Fruit fly (Drosophila melanogaster) whole organism, prepupa: ENCODE data around the gene RpS7.
A peak's percentile ranks its signal among the peaks of the same experiment; 100 is the strongest.

Source experiments
- CG11294 ChIP-seq: fragments of 200-800 bp; sonication (Bioruptor generic); IDR thresholded peaks from 2 replicates; pipeline ENCODE4 v1.3.6; 2022; ENCODE audit warnings: missing biosample characterization, missing genetic modification characterization
- CG11762 ChIP-seq: fragments of 200-800 bp; sonication (Bioruptor generic); optimal IDR thresholded peaks from 3 replicates; lab custom pipeline; 2016; ENCODE audit warnings: missing biosample characterization, missing genetic modification characterization; ENCODE audit not compliant: insufficient read depth
- CG11902 ChIP-seq: fragments of 200-800 bp; sonication (Bioruptor generic); optimal IDR thresholded peaks from 3 replicates; lab custom pipeline; 2016; ENCODE audit warnings: missing biosample characterization, missing genetic modification characterization
- CG3032 ChIP-seq: fragments of 200-800 bp; optimal IDR thresholded peaks from 2 replicates; lab custom pipeline; 2019; ENCODE audit warnings: missing biosample characterization, mild to moderate bottlenecking, missing genetic modification characterization, moderate library complexity
- CG31627 ChIP-seq: fragments of 200-800 bp; sonication (Bioruptor generic); optimal IDR thresholded peaks from 3 replicates; lab custom pipeline; 2016; ENCODE audit warnings: missing biosample characterization, missing genetic modification characterization
- CG8319 ChIP-seq: fragments of 200-800 bp; sonication (Bioruptor generic); optimal IDR thresholded peaks from 3 replicates; lab custom pipeline; 2016; ENCODE audit warnings: missing biosample characterization, missing genetic modification characterization
- CG8632 ChIP-seq: fragments of 200-800 bp; sonication (Bioruptor generic); optimal IDR thresholded peaks from 3 replicates; lab custom pipeline; 2016; ENCODE audit warnings: missing biosample characterization, missing genetic modification characterization
- Eip75B ChIP-seq: fragments of 200-800 bp; sonication (Bioruptor generic); optimal IDR thresholded peaks from 3 replicates; lab custom pipeline; 2016; ENCODE audit warnings: missing biosample characterization, missing genetic modification characterization
- Eip78C ChIP-seq: fragments of 200-800 bp; sonication (Bioruptor generic); peaks from one replicate; lab custom pipeline; 2016; ENCODE audit warnings: missing biosample characterization, missing genetic modification characterization
- Eip93F ChIP-seq: fragments of 200-800 bp; sonication (Bioruptor generic); optimal IDR thresholded peaks from 2 replicates; lab custom pipeline; 2016; ENCODE audit warnings: missing biosample characterization, mild to moderate bottlenecking, missing genetic modification characterization
- Hr38 ChIP-seq: sonication (Bioruptor generic); optimal IDR thresholded peaks from 2 replicates; lab custom pipeline; 2016; ENCODE audit warnings: missing biosample characterization, missing genetic modification characterization
- Hr39 ChIP-seq: fragments of 200-800 bp; sonication (Bioruptor generic); optimal IDR thresholded peaks from 2 replicates; lab custom pipeline; 2016; ENCODE audit warnings: missing biosample characterization, missing genetic modification characterization
- Hr4 ChIP-seq: fragments of 200-800 bp; sonication (Bioruptor generic); optimal IDR thresholded peaks from 3 replicates; lab custom pipeline; 2016; ENCODE audit warnings: missing biosample characterization, missing genetic modification characterization
- Lpt ChIP-seq: fragments of 200-800 bp; sonication (Bioruptor generic); optimal IDR thresholded peaks from 3 replicates; lab custom pipeline; 2016; ENCODE audit warnings: missing biosample characterization, missing genetic modification characterization
- Met ChIP-seq: fragments of 200-800 bp; sonication (Bioruptor generic); optimal IDR thresholded peaks from 3 replicates; lab custom pipeline; 2016; ENCODE audit warnings: missing biosample characterization, missing genetic modification characterization
- OdsH ChIP-seq: fragments of 200-800 bp; sonication (Bioruptor generic); optimal IDR thresholded peaks from 3 replicates; lab custom pipeline; 2016; ENCODE audit warnings: missing biosample characterization, missing genetic modification characterization
- Smox ChIP-seq: fragments of 200-800 bp; sonication (Bioruptor generic); optimal IDR thresholded peaks from 3 replicates; lab custom pipeline; 2016; ENCODE audit warnings: missing biosample characterization, missing genetic modification characterization
- Sox102F ChIP-seq: fragments of 200-800 bp; sonication (Bioruptor generic); optimal IDR thresholded peaks from 2 replicates; lab custom pipeline; 2016; ENCODE audit warnings: missing biosample characterization, mild to moderate bottlenecking, missing genetic modification characterization
- Sox14 ChIP-seq: fragments of 200-800 bp; sonication (Bioruptor generic); optimal IDR thresholded peaks from 3 replicates; lab custom pipeline; 2016; ENCODE audit warnings: missing biosample characterization, missing genetic modification characterization
- dsx ChIP-seq: fragments of 200-800 bp; optimal IDR thresholded peaks from 3 replicates; lab custom pipeline; 2019; ENCODE audit warnings: missing biosample characterization, mild to moderate bottlenecking, missing genetic modification characterization, moderate library complexity; ENCODE audit not compliant: poor library complexity, severe bottlenecking
- eg ChIP-seq: fragments of 200-800 bp; sonication (Bioruptor generic); IDR thresholded peaks from 3 replicates; pipeline ENCODE4 v1.3.6; 2022; ENCODE audit warnings: missing biosample characterization, missing genetic modification characterization
- esn ChIP-seq: fragments of 200-800 bp; sonication (Bioruptor generic); optimal IDR thresholded peaks from 2 replicates; lab custom pipeline; 2016; ENCODE audit warnings: missing biosample characterization, mild to moderate bottlenecking, missing genetic modification characterization, moderate library complexity
- fd85E ChIP-seq: fragments of 200-800 bp; sonication (Bioruptor generic); optimal IDR thresholded peaks from 3 replicates; lab custom pipeline; 2016; ENCODE audit warnings: missing biosample characterization, missing genetic modification characterization
- lz ChIP-seq: fragments of 200-800 bp; sonication (Bioruptor generic); optimal IDR thresholded peaks from 3 replicates; lab custom pipeline; 2016; ENCODE audit warnings: missing biosample characterization, missing genetic modification characterization
- net ChIP-seq: fragments of 200-800 bp; sonication (Bioruptor generic); optimal IDR thresholded peaks from 3 replicates; lab custom pipeline; 2016; ENCODE audit warnings: missing biosample characterization, missing genetic modification characterization
- spab ChIP-seq: fragments of 200-800 bp; sonication (Bioruptor generic); optimal IDR thresholded peaks from 2 replicates; lab custom pipeline; 2017; ENCODE audit warnings: missing biosample characterization, mild to moderate bottlenecking, missing genetic modification characterization, missing genetic modification reagents
- svp ChIP-seq: fragments of 200-800 bp; sonication (Bioruptor generic); peaks from one replicate; lab custom pipeline; 2016; ENCODE audit warnings: missing biosample characterization, missing genetic modification characterization
- topi ChIP-seq: fragments of 200-800 bp; sonication (Bioruptor generic); optimal IDR thresholded peaks from 3 replicates; lab custom pipeline; 2016; ENCODE audit warnings: missing biosample characterization, missing genetic modification characterization

RpS7 gene

DNA sequence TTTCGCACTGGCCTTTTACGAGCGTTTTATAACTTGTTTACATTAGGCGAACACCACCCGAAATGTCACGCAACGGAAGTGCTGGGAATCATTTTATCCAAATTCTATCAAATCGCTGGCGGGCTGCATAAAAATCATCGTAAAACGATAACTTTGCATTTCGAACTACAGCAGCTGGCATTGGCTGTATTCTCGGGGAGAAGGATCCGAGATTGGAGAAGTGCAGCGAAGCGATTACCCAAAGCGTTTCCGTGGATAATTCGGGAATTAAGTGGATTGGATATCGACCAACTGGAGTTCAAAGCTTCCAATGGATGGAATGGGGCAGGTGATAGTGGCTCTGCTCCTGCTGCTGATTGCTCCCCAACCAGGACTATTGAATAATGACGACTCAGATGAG is 40.5 kb upstream of the RpS7 start, which contains the start of gene CG34299:
Gene CG34299 (plus strand): TSS at position 301 of the 400 bp plus-strand sequence.
- TF ChIP-seq CG11902 (GFP tag; lab: Kevin White, UChicago) (no peak), dsx (GFP tag; lab: Kevin White, UChicago) (no peak), Hr38 (GFP tag; lab: Kevin White, UChicago) (no peak), fd85E (GFP tag; lab: Kevin White, UChicago) (no peak), CG8319 (GFP tag; lab: Kevin White, UChicago) (no peak), Lpt (GFP tag; lab: Kevin White, UChicago) (no peak), Eip75B (GFP tag; lab: Kevin White, UChicago) (no peak), svp (GFP tag; lab: Kevin White, UChicago) (no peak)

DNA sequence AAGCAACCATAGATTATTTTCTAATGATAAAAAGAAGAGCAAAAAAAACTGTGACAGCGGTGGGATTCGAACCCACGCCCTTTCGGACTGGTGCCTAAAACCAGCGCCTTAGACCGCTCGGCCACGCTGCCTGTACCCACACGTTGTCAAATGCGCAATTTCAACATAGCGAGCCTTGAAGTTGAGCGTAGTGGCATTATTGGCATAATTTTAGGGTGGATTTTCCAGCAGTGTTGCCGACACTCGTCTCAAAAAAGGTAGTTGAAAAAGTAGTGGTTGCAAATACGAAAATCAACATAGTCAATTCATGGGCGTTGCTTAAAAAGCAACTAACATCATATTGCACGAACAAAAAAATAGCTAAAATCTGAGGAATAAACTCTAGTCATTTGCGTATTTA is 39.7 kb upstream of the RpS7 start:
- TF ChIP-seq svp (GFP tag; lab: Kevin White, UChicago) (no peak), Eip78C (GFP tag; lab: Kevin White, UChicago) (peak; percentile 41)
- TF ChIP-seq, all 60 proteins: peak for 1

DNA sequence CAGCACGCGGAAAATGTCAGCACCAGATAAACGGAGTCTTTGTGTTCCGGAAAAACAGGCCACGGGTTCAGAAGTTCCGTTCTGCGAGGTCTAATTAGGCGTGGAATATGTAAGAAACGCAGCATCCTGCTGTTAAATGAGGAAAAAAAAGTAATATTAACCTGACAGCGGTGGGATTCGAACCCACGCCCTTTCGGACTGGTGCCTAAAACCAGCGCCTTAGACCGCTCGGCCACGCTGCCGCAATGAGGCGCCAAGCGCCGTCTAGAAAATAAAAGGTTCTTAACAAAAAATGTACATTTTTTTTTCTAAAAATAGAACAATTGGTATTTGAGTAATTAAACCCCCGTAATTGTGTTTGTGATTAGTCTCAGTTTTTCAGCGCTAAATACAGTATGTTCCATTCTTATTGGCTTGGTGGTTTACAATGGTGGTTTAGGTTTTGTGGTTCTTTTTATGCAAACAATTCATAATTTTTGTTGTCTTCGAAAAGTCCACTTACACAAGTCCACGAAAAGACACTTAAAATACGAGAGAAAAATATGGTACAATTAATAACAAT is 39.1 kb upstream of the RpS7 start:
- TF ChIP-seq lz (GFP tag; lab: Kevin White, UChicago) (no peak), CG11762 (GFP tag; lab: Kevin White, UChicago) (no peak), Hr4 (GFP tag; lab: Kevin White, UChicago) (no peak), Eip93F (no peak), Eip78C (GFP tag; lab: Kevin White, UChicago) (peak; percentile 41), CG11902 (GFP tag; lab: Kevin White, UChicago) (no peak), eg (GFP tag; lab: Robert Waterston, UW) (0 out of 3 replicates have a peak, but pooled peaks have one; percentile 26), Smox (no peak), Hr39 (GFP tag; lab: Kevin White, UChicago) (no peak)

DNA sequence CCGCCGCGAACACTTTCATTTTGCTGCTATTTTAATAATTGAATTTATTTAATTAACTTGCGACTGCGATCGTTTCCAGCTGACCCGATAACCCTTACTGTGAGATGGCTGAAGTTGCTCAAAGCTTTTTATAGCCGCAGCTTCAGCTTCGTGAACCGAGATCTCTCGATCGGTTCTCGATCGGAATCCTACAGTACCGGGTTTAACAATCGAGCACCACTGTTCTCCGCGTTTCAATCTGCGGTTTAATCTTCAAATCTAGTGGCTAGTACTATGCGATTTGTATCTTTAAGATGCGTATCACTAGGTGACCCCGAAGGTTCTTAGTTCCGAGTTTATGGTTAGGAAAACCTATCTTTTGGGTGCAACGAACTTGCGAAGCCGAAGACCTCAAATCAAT is 37.8 kb upstream of the RpS7 start, which contains the start of gene CG9733:
Gene CG9733 (minus strand): TSS at position 101 of the 400 bp plus-strand sequence.
- TF ChIP-seq svp (GFP tag; lab: Kevin White, UChicago) (peak; percentile 28), CG11294 (GFP tag; lab: Robert Waterston, UW) (no peak)
- TF ChIP-seq, all 60 proteins: peak for 1

DNA sequence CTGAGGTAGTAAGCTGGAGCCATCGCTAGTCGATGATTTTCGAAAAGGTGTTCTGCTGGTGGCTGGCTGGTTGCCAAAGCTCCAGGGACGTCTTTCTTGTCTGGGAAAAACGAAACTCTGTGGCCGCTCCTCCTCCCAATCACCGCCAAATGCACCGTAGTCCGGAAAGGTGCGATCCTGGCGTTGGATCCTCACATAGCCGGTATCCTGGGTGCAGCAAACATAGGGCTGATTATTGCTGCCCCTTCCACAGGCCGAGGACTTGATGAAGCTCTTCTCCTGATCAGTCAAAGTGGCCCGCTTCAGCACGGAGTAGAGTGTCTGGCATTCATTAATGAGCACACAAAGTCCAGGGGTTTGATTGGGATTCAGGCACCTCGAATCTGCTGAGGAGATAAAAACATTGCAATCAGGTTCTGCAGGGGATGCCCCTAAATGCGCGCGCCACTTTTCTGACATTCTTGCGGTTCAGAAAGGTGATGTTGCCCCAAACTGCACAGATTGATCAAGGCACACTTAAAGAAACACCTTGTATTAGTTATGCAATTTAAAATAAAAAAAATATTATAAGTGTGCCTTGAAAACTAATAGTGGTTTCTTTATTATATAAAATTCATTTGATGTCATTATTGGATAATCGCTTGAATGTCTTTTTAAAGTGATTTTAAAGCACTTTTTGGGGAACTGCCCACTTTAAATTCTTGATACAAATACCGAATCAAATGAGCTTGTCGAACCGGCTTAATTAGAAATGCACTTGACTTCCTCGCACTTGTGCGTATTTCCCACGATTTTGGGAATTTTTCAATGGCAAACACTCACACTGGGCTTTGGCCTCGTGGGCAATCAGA is 37.1 kb upstream of the RpS7 start:
- no peak for TF ChIP-seq lz (GFP tag; lab: Kevin White, UChicago)
- TF ChIP-seq Met (GFP tag; lab: Kevin White, UChicago): peak; percentile 17
- TF ChIP-seq CG8632 (GFP tag; lab: Kevin White, UChicago): peak; percentile 11
- peak; percentile 41 for TF ChIP-seq esn (GFP tag; lab: Kevin White, UChicago)
- TF ChIP-seq topi (GFP tag; lab: Kevin White, UChicago): peak; percentile 41
- no peak for TF ChIP-seq OdsH (GFP tag; lab: Kevin White, UChicago)
- TF ChIP-seq CG3032 (tag; lab: Kevin White, UChicago): no peak
- TF ChIP-seq Eip78C (GFP tag; lab: Kevin White, UChicago): peak; percentile 86
- peak; percentile 80 for TF ChIP-seq svp (GFP tag; lab: Kevin White, UChicago)
- peak; percentile 3 for TF ChIP-seq dsx (GFP tag; lab: Kevin White, UChicago)
- TF ChIP-seq spab (GFP tag; lab: Kevin White, UChicago): peak; percentile 9
- no peak for TF ChIP-seq net (GFP tag; lab: Kevin White, UChicago)
- peak; percentile 14 for TF ChIP-seq Hr39 (GFP tag; lab: Kevin White, UChicago)
- TF ChIP-seq CG31627 (GFP tag; lab: Kevin White, UChicago): peak; percentile 7
- peak; percentile 23 for TF ChIP-seq Smox
- peak; percentile 9 for TF ChIP-seq Sox102F (GFP tag; lab: Kevin White, UChicago)
- peak; percentile 2 for TF ChIP-seq Sox14 (GFP tag; lab: Kevin White, UChicago)
